Fruit fly (Drosophila melanogaster) whole organism, pupa: ENCODE measurements around the gene Best3.

Experiments used
- CG34367 ChIP-seq: fragments of 200-800 bp; sonication (Bioruptor generic); optimal IDR thresholded peaks from 2 replicates; lab custom pipeline; 2018; ENCODE audit warnings: missing biosample characterization, mild to moderate bottlenecking, missing genetic modification characterization
- D1 ChIP-seq: fragments of 200-800 bp; sonication (Bioruptor generic); optimal IDR thresholded peaks from 2 replicates; lab custom pipeline; 2018; ENCODE audit warnings: missing biosample characterization, mild to moderate bottlenecking, missing genetic modification characterization, moderate library complexity
- Pif1A ChIP-seq: fragments of 200-800 bp; sonication (Bioruptor generic); optimal IDR thresholded peaks from 3 replicates; lab custom pipeline; 2016; ENCODE audit warnings: missing biosample characterization, missing genetic modification characterization

dm6 chr3L:15352048-15352447, 49.5 kb upstream of the Best3 start:
- TF ChIP-seq Pif1A: no peak
- no peak for TF ChIP-seq D1 (tag; lab: Kevin White, UChicago)
- TF ChIP-seq CG34367 (tag; lab: Kevin White, UChicago): no peak
